Fruit fly (Drosophila melanogaster): ENCODE measurements around the gene cold.

DNA sequence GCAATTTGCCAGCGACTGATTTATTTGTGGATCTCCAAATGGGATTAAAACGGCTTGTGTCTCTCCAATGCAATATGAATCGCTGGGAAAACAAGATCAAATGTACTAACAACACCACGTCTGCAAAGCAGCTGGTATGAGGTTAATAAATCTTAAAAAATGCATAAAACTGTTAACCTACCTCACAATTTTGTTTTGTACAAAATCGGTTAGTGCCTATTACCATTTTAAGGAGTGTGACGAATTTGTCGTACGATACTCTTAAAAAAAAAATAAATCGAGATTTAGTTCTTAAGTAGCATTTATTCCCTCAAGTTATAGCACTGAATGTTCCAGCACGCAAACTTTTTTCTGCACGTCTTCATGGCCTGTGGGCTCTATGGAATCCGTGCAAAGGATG is 50.2 kb downstream of the cold start, which contains the start of gene lectin-21Ca:
- no peak for TF ChIP-seq Dfd (GFP tag; optimal IDR thresholded peaks at IDR 0.05)
- no peak for TF ChIP-seq pan (optimal IDR thresholded peaks at IDR 0.05)
- no peak for TF ChIP-seq psq (GFP tag; optimal IDR thresholded peaks at IDR 0.05)
- TF ChIP-seq Jra (GFP tag; optimal IDR thresholded peaks at IDR 0.05) = no peak
- no peak for TF ChIP-seq CrebA (GFP tag; optimal IDR thresholded peaks at IDR 0.05; ENCODE audit: borderline replicate concordance)
- no peak for TF ChIP-seq dsf (GFP tag; optimal IDR thresholded peaks at IDR 0.05; ENCODE audit: borderline replicate concordance)
- TF ChIP-seq Sp1 (GFP tag; optimal IDR thresholded peaks at IDR 0.05) = no peak
- no peak for TF ChIP-seq Hr83 (GFP tag; optimal IDR thresholded peaks at IDR 0.05; ENCODE audit: poor library complexity, severe bottlenecking)
- TF ChIP-seq h (GFP tag; optimal IDR thresholded peaks at IDR 0.05) = no peak
- TF ChIP-seq usp (GFP tag; optimal IDR thresholded peaks at IDR 0.05) = no peak
- no peak for TF ChIP-seq lola (GFP tag; optimal IDR thresholded peaks at IDR 0.05)
- no peak for TF ChIP-seq Hr78 (GFP tag; optimal IDR thresholded peaks at IDR 0.05)
- no peak for TF ChIP-seq ey (GFP tag; optimal IDR thresholded peaks at IDR 0.05)
- no peak for TF ChIP-seq rgr (GFP tag; optimal IDR thresholded peaks at IDR 0.05)
